Fruit fly (Drosophila melanogaster) whole organism, adult: ENCODE measurements around the gene CG33307.

ENCODE experiments used
- CG11617 ChIP-seq: fragments of 200-800 bp; sonication (Bioruptor generic); optimal IDR thresholded peaks from 2 replicates; lab custom pipeline; 2017; ENCODE audit warnings: mild to moderate bottlenecking, missing biosample characterization, missing genetic modification reagents, missing genetic modification characterization
- CG12768 ChIP-seq: fragments of 200-800 bp; sonication (Bioruptor generic); optimal IDR thresholded peaks from 2 replicates; lab custom pipeline; 2017; ENCODE audit warnings: missing biosample characterization, missing genetic modification characterization, mild to moderate bottlenecking, moderate library complexity, missing genetic modification reagents
- CG14711 ChIP-seq: fragments of 200-800 bp; sonication (Bioruptor generic); optimal IDR thresholded peaks from 2 replicates; lab custom pipeline; 2018; ENCODE audit warnings: missing biosample characterization, mild to moderate bottlenecking, missing genetic modification characterization, moderate library complexity
- CG1620 ChIP-seq: fragments of 200-800 bp; sonication (Bioruptor generic); optimal IDR thresholded peaks from 2 replicates; lab custom pipeline; 2016; ENCODE audit warnings: missing biosample characterization, missing genetic modification characterization
- CG33017 ChIP-seq: fragments of 200-800 bp; sonication (Bioruptor generic); optimal IDR thresholded peaks from 2 replicates; lab custom pipeline; 2018; ENCODE audit warnings: missing biosample characterization, mild to moderate bottlenecking, missing genetic modification characterization, moderate library complexity
- CG5204 ChIP-seq: fragments of 200-800 bp; sonication (Bioruptor generic); optimal IDR thresholded peaks from 2 replicates; lab custom pipeline; 2016; ENCODE audit warnings: missing biosample characterization, missing genetic modification characterization
- CG7045 ChIP-seq: fragments of 200-800 bp; sonication (Bioruptor generic); optimal IDR thresholded peaks from 2 replicates; lab custom pipeline; 2017; ENCODE audit warnings: missing biosample characterization, mild to moderate bottlenecking, missing genetic modification characterization
- CG7101 ChIP-seq: fragments of 200-800 bp; sonication (Bioruptor generic); optimal IDR thresholded peaks from 2 replicates; lab custom pipeline; 2018; ENCODE audit warnings: missing biosample characterization, mild to moderate bottlenecking, missing genetic modification characterization, moderate library complexity
- Clk ChIP-seq: fragments of 200-800 bp; sonication (Bioruptor generic); optimal IDR thresholded peaks from 2 replicates; lab custom pipeline; 2017; ENCODE audit warnings: missing biosample characterization, missing genetic modification characterization
- Crg-1 ChIP-seq: fragments of 200-800 bp; sonication (Bioruptor generic); optimal IDR thresholded peaks from 2 replicates; lab custom pipeline; 2016; ENCODE audit warnings: missing biosample characterization, missing genetic modification characterization
- Hr96 ChIP-seq: fragments of 200-800 bp; sonication (Bioruptor generic); optimal IDR thresholded peaks from 2 replicates; lab custom pipeline; 2016; ENCODE audit warnings: missing biosample characterization, missing genetic modification characterization
- Mnt ChIP-seq: fragments of 200-800 bp; sonication (Bioruptor generic); optimal IDR thresholded peaks from 2 replicates; lab custom pipeline; 2016; ENCODE audit warnings: missing biosample characterization, mild to moderate bottlenecking, missing genetic modification characterization
- bab1 ChIP-seq: fragments of 200-800 bp; sonication (Bioruptor generic); optimal IDR thresholded peaks from 3 replicates; lab custom pipeline; 2019; ENCODE audit warnings: missing biosample characterization, mild to moderate bottlenecking, missing genetic modification characterization, moderate library complexity
- cic ChIP-seq: fragments of 200-800 bp; sonication (Bioruptor generic); optimal IDR thresholded peaks from 2 replicates; lab custom pipeline; 2017; ENCODE audit warnings: missing biosample characterization, mild to moderate bottlenecking, missing genetic modification characterization, moderate library complexity
- cnc ChIP-seq, 2 experiments: fragments of >200 bp; optimal IDR thresholded peaks; 2 replicates each; lab custom pipeline; 2017
- kay ChIP-seq: fragments of 200-800 bp; sonication (Bioruptor generic); peaks from one replicate; lab custom pipeline; 2016; ENCODE audit warnings: missing biosample characterization, missing genetic modification characterization, borderline replicate concordance
- ovo ChIP-seq: fragments of 200-800 bp; sonication (Bioruptor generic); optimal IDR thresholded peaks from 2 replicates; lab custom pipeline; 2016; ENCODE audit warnings: missing biosample characterization, missing genetic modification characterization
- pad ChIP-seq: fragments of 200-800 bp; sonication (Bioruptor generic); optimal IDR thresholded peaks from 3 replicates; lab custom pipeline; 2017; ENCODE audit warnings: missing biosample characterization, missing genetic modification characterization, mild to moderate bottlenecking, moderate library complexity, missing genetic modification reagents
- tj ChIP-seq: fragments of 200-800 bp; sonication (Bioruptor generic); optimal IDR thresholded peaks from 3 replicates; lab custom pipeline; 2017; ENCODE audit warnings: missing biosample characterization, mild to moderate bottlenecking, missing genetic modification characterization, moderate library complexity
- toe ChIP-seq: fragments of 200-800 bp; sonication (Bioruptor generic); optimal IDR thresholded peaks from 2 replicates; lab custom pipeline; 2016; ENCODE audit warnings: missing biosample characterization, missing genetic modification characterization

Gene CG33307

dm6 chr2L:13835959-13836358 lies 5.4 kb downstream of the CG33307 start:
- TF ChIP-seq ovo (GFP tag; lab: Kevin White, UChicago) (no peak), CG14711 (no peak), Mnt (GFP tag; lab: Kevin White, UChicago) (no peak), Hr96 (no peak)

DNA sequence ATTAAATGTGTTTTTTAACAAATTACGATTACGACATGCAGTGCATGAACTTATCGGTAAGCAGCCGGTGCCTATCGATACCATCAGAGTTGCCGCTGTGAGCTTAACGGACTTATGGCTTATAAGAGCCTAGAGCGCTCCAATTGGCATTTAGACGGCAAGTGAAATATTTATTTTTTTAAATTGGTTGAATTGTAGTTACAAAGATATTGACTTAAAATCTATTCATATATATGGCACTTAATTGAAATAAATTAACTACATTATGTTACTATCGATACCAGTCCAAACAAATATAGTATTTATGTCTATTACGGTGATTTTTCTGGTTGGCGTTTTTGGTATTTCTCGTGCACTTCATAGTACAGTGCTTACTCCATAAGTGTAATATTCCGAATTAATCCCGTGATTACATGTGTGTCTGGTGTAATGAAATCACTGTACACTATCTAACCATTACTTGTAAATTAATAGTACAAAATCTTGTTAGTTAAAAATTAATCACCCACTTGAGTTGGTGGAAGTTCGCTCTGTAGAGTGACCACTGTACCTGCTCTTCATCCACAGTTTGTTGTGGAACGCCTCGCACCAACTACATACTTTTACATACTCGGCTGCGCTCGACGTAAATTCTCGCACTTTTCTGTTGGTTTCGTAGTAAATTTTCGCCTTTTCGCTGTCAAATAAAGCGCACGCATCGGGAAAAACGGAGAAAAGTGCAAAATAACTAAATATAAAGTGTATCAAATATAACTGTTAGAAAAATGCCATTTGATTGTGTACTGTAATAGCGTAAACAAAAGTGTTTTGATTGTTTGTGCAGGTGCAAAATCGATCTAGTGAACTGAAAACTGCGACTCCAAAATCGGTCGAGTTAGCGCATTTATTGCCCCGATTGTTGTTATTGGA lies 6.1 kb downstream of the CG33307 start, which contains the start of the genes mRpS23 and CenG1A:
Gene mRpS23 (minus strand): TSS at position 71 of the 909 bp plus-strand sequence.
Gene CenG1A (plus strand): TSS at position 563 of the 909 bp plus-strand sequence.
- peak; percentile 98 for TF ChIP-seq CG14711
- peak; percentile 98 for TF ChIP-seq ovo (GFP tag; lab: Kevin White, UChicago)
- peak; percentile 99 for TF ChIP-seq toe (GFP tag; lab: Kevin White, UChicago)
- TF ChIP-seq CG1620 (GFP tag; lab: Kevin White, UChicago) = peak; percentile 99
- peak; percentile 98 for TF ChIP-seq CG11617 (GFP tag; lab: Kevin White, UChicago)
- TF ChIP-seq bab1 (GFP tag; lab: Kevin White, UChicago) = peak; percentile 100
- no peak for TF ChIP-seq kay (GFP tag; lab: Kevin White, UChicago)
- peak; percentile 100 for TF ChIP-seq CG5204
- TF ChIP-seq CG7045 (GFP tag; lab: Kevin White, UChicago) = peak; percentile 99
- TF ChIP-seq CG33017 (tag; lab: Kevin White, UChicago) = peak; percentile 100
- TF ChIP-seq Hr96 = peak; percentile 99
- peak; percentile 99 for TF ChIP-seq CG12768
- peak; percentile 91 for TF ChIP-seq tj (GFP tag; lab: Kevin White, UChicago)
- peak; percentile 91 for TF ChIP-seq cic (GFP tag; lab: Kevin White, UChicago)
- TF ChIP-seq pad (GFP tag; lab: Kevin White, UChicago) = peak; percentile 93
- peak; percentile 100 for TF ChIP-seq CG7101
- no peak for TF ChIP-seq cnc (optimal IDR thresholded peaks at IDR 0.05; lab: Kevin White, UChicago)
- TF ChIP-seq Mnt (GFP tag; lab: Kevin White, UChicago) = peak; percentile 98
- TF ChIP-seq Clk (GFP tag; lab: Kevin White, UChicago) = peak; percentile 99
- TF ChIP-seq Crg-1 (GFP tag; lab: Kevin White, UChicago) = peak; percentile 99

DNA sequence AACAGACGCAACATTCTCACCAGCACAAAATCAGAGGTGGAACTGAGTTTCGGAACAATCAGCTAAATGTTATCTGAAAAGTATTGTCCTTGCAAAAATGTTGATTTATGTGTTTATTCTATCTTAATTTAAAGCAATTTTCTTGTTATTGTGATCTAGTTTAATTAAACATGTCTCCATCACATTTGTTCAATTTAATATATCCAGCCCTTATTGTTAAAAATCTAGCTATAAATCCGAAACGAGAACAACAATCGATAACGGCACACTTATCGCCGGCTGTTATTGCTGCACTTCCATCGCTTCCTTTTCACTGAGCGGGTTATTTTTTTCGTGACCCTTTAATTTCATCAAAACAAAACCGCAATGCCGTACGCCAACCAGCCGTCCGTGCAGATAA lies 8.3 kb downstream of the CG33307 start, which contains the start of the genes GatC, PolG2 and Polr2C:
Gene GatC (minus strand): TSS at position 48 of the 400 bp plus-strand sequence.
Gene PolG2 (minus strand): TSS at position 48 of the 400 bp plus-strand sequence.
Gene Polr2C (plus strand): TSS at position 280 of the 400 bp plus-strand sequence.
- TF ChIP-seq toe (GFP tag; lab: Kevin White, UChicago) (no peak), cic (GFP tag; lab: Kevin White, UChicago) (no peak), kay (GFP tag; lab: Kevin White, UChicago) (no peak), CG12768 (no peak), ovo (GFP tag; lab: Kevin White, UChicago) (no peak), Crg-1 (GFP tag; lab: Kevin White, UChicago) (peak; percentile 33), CG33017 (tag; lab: Kevin White, UChicago) (peak; percentile 11), CG5204 (no peak), tj (GFP tag; lab: Kevin White, UChicago) (peak; percentile 0), pad (GFP tag; lab: Kevin White, UChicago) (no peak), Clk (GFP tag; lab: Kevin White, UChicago) (no peak), CG14711 (peak; percentile 19), bab1 (GFP tag; lab: Kevin White, UChicago) (no peak), cnc (optimal IDR thresholded peaks at IDR 0.05; lab: Kevin White, UChicago) (no peak), CG11617 (GFP tag; lab: Kevin White, UChicago) (no peak), CG1620 (GFP tag; lab: Kevin White, UChicago) (peak; percentile 12), Hr96 (no peak), CG7045 (GFP tag; lab: Kevin White, UChicago) (no peak), Mnt (GFP tag; lab: Kevin White, UChicago) (peak; percentile 38), CG7101 (peak; percentile 53)

DNA sequence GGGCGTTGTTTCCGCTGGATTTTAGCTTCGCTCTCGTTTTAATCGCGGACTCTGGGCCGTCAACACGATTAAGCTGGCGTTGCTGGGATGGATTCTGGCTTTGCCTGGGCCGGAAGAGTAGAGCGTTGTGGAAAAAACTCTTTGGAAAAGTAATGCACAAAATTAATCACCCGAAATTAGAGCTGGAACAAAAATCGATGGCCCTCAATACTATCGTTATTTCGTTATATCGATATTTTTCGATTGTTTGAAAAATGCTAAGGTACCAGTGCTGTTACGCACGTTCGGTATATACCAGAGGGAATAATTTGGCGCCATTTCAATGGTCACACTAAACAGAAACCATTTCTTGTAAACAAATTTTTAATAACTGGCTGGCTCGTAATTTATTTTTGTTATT lies 11.8 kb downstream of the CG33307 start, which contains the start of the genes Arpc1 and Orc5:
Gene Arpc1 (minus strand): TSS at position 202 of the 400 bp plus-strand sequence.
Gene Orc5 (plus strand): TSS at position 298 of the 400 bp plus-strand sequence.
- peak; percentile 72 for TF ChIP-seq bab1 (GFP tag; lab: Kevin White, UChicago)
- no peak for TF ChIP-seq tj (GFP tag; lab: Kevin White, UChicago)
- TF ChIP-seq CG5204 = no peak
- TF ChIP-seq ovo (GFP tag; lab: Kevin White, UChicago) = no peak
- no peak for TF ChIP-seq toe (GFP tag; lab: Kevin White, UChicago)
- no peak for TF ChIP-seq kay (GFP tag; lab: Kevin White, UChicago)
- TF ChIP-seq CG1620 (GFP tag; lab: Kevin White, UChicago) = peak; percentile 30
- TF ChIP-seq Clk (GFP tag; lab: Kevin White, UChicago) = no peak
- no peak for TF ChIP-seq Hr96
- no peak for TF ChIP-seq CG12768
- no peak for TF ChIP-seq CG11617 (GFP tag; lab: Kevin White, UChicago)
- peak; percentile 6 for TF ChIP-seq CG7101
- TF ChIP-seq pad (GFP tag; lab: Kevin White, UChicago) = no peak
- no peak for TF ChIP-seq Mnt (GFP tag; lab: Kevin White, UChicago)
- no peak for TF ChIP-seq cnc (optimal IDR thresholded peaks at IDR 0.05; lab: Kevin White, UChicago)
- no peak for TF ChIP-seq CG7045 (GFP tag; lab: Kevin White, UChicago)
- peak; percentile 6 for TF ChIP-seq Crg-1 (GFP tag; lab: Kevin White, UChicago)
- no peak for TF ChIP-seq cic (GFP tag; lab: Kevin White, UChicago)
- no peak for TF ChIP-seq CG33017 (tag; lab: Kevin White, UChicago)
- peak; percentile 14 for TF ChIP-seq CG14711

DNA sequence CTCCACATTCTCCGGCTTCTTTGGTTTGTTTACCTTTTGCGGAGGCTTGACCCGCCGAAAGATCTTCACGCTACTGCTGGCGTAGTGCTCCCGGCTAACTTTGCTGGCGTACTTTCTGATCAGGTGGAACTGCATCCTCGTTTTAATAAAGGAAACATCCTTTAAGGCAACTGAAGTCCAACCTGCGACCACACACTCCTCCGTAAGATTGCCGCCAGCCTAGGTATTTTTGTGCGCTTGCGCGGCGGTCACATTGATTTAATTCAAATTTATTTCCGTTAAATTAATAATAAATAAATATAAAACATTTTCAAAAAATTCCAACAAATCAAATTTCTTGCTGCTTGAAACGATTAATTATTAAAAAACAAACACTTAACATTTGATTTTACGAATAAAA lies 13.8 kb downstream of the CG33307 start, which contains the start of gene PolG1:
Gene PolG1 (minus strand): TSS at position 216 of the 400 bp plus-strand sequence.
- no peak for TF ChIP-seq Crg-1 (GFP tag; lab: Kevin White, UChicago)
- TF ChIP-seq Mnt (GFP tag; lab: Kevin White, UChicago) = no peak
- no peak for TF ChIP-seq Clk (GFP tag; lab: Kevin White, UChicago)
- no peak for TF ChIP-seq cnc (optimal IDR thresholded peaks at IDR 0.05; lab: Kevin White, UChicago)
- no peak for TF ChIP-seq CG14711
- TF ChIP-seq toe (GFP tag; lab: Kevin White, UChicago) = no peak
- TF ChIP-seq Hr96 = no peak
- no peak for TF ChIP-seq CG1620 (GFP tag; lab: Kevin White, UChicago)
